Fruit fly (Drosophila melanogaster): ENCODE measurements around the gene sordd1.

The sordd1 gene

dm6 chrX:15802880-15803650, 7.2 kb upstream of the sordd1 start (continued):
- TF ChIP-seq crp (GFP tag; optimal IDR thresholded peaks at IDR 0.05) (no peak), CG17802 (tag; optimal IDR thresholded peaks at IDR 0.05) (peak; percentile 53), Opbp (GFP tag; IDR thresholded peaks at IDR 0.05; ENCODE audit: partially characterized antibody) (peak; percentile 88; the same call in 2 of the 3 replicates), CoRest (tag; optimal IDR thresholded peaks at IDR 0.05) (peak; percentile 40), dpn (GFP tag; optimal IDR thresholded peaks at IDR 0.05) (peak in 1 of 2 experiments; percentile 14), Sox100B (GFP tag; optimal IDR thresholded peaks at IDR 0.05) (peak; percentile 20), br (optimal IDR thresholded peaks at IDR 0.05) (no peak), zen2 (GFP tag; IDR thresholded peaks at IDR 0.05; ENCODE audit: partially characterized antibody) (peak; percentile 69), CG13424 (tag; optimal IDR thresholded peaks at IDR 0.05) (peak; percentile 34), CG18262 (tag; optimal IDR thresholded peaks at IDR 0.05) (peak; percentile 36), trem (tag; optimal IDR thresholded peaks at IDR 0.05) (peak; percentile 11), Hmr (GFP tag; optimal IDR thresholded peaks at IDR 0.05) (peak; percentile 58), CG8924 (tag; optimal IDR thresholded peaks at IDR 0.05) (peak; percentile 3), CG8388 (GFP tag; optimal IDR thresholded peaks at IDR 0.05) (peak; percentile 32), CG6813 (GFP tag; optimal IDR thresholded peaks at IDR 0.05) (peak; percentile 24), inv (GFP tag; IDR thresholded peaks at IDR 0.05; ENCODE audit: partially characterized antibody) (peak; percentile 70), CG4707 (GFP tag; optimal IDR thresholded peaks at IDR 0.05) (peak; percentile 94), CG2678 (tag; optimal IDR thresholded peaks at IDR 0.05) (peak; percentile 48), CG14441 (GFP tag; IDR thresholded peaks at IDR 0.05) (no peak), HLH4C (GFP tag; IDR thresholded peaks at IDR 0.05; ENCODE audit: partially characterized antibody) (peak; percentile 70), CG14860 (GFP tag; IDR thresholded peaks at IDR 0.05; ENCODE audit: partially characterized antibody) (peak; percentile 74), zfh1 (GFP tag; IDR thresholded peaks at IDR 0.05) (0 out of 3 replicates have a peak, but pooled peaks have one; percentile 24), gcm (GFP tag; optimal IDR thresholded peaks at IDR 0.05) (peak; percentile 21), CG42726 (GFP tag; IDR thresholded peaks at IDR 0.05; ENCODE audit: partially characterized antibody) (peak; percentile 32; the same call in 1 of the 2 replicates), Hr51 (GFP tag; optimal IDR thresholded peaks at IDR 0.05) (peak in 1 of 2 experiments; percentile 30), CG2129 (GFP tag; IDR thresholded peaks at IDR 0.05; ENCODE audit: partially characterized antibody) (peak; percentile 56), bbx (GFP tag; IDR thresholded peaks at IDR 0.05; ENCODE audit: partially characterized antibody) (peak; percentile 74), CG15269 (tag; optimal IDR thresholded peaks at IDR 0.05) (no peak), repo (GFP tag; optimal IDR thresholded peaks at IDR 0.05) (no peak), CG8290 (GFP tag; optimal IDR thresholded peaks at IDR 0.05) (peak; percentile 69), CG8290 (tag; optimal IDR thresholded peaks at IDR 0.05) (peak in 1 of 2 experiments; percentile 65), mld (GFP tag; IDR thresholded peaks at IDR 0.05; ENCODE audit: partially characterized antibody) (0 out of 3 replicates have a peak, but pooled peaks have one; percentile 37), HLH3B (GFP tag; IDR thresholded peaks at IDR 0.05) (no peak), tx (GFP tag; optimal IDR thresholded peaks at IDR 0.05) (no peak), ssp (GFP tag; IDR thresholded peaks at IDR 0.05) (peak; percentile 72), zen (tag; optimal IDR thresholded peaks at IDR 0.05) (peak; percentile 17), CG13894 (tag; optimal IDR thresholded peaks at IDR 0.05) (peak; percentile 46), CG1024 (GFP tag; IDR thresholded peaks at IDR 0.05) (0 out of 2 replicates have a peak, but pooled peaks have one; percentile 25), gsb-n (tag; optimal IDR thresholded peaks at IDR 0.05) (no peak), sqz (GFP tag; optimal IDR thresholded peaks at IDR 0.05) (no peak), zfh2 (GFP tag; optimal IDR thresholded peaks at IDR 0.05) (no peak)
